Fruit fly (Drosophila melanogaster) whole organism, prepupa: ENCODE data around the gene CG31776.
A peak's percentile ranks its signal among the peaks of the same experiment; 100 is the strongest.

Source experiments
- Blimp-1 ChIP-seq: fragments of 200-800 bp; sonication (Bioruptor generic); optimal IDR thresholded peaks from 3 replicates; lab custom pipeline; 2017; ENCODE audit warnings: missing biosample characterization, missing genetic modification characterization, mild to moderate bottlenecking, moderate library complexity, missing genetic modification reagents
- CG10631 ChIP-seq: fragments of 200-800 bp; sonication (Bioruptor generic); optimal IDR thresholded peaks from 2 replicates; lab custom pipeline; 2016; ENCODE audit warnings: missing biosample characterization, missing genetic modification characterization
- CG10669 ChIP-seq: fragments of 200-800 bp; sonication (Bioruptor generic); optimal IDR thresholded peaks from 3 replicates; lab custom pipeline; 2018; ENCODE audit warnings: missing biosample characterization, mild to moderate bottlenecking, missing genetic modification characterization, moderate library complexity
- CG11294 ChIP-seq: fragments of 200-800 bp; sonication (Bioruptor generic); IDR thresholded peaks from 2 replicates; pipeline ENCODE4 v1.3.6; 2022; ENCODE audit warnings: missing biosample characterization, missing genetic modification characterization
- CG11762 ChIP-seq: fragments of 200-800 bp; sonication (Bioruptor generic); optimal IDR thresholded peaks from 3 replicates; lab custom pipeline; 2016; ENCODE audit warnings: missing biosample characterization, missing genetic modification characterization; ENCODE audit not compliant: insufficient read depth
- CG15336 ChIP-seq: fragments of 200-800 bp; sonication (Bioruptor generic); IDR thresholded peaks from 2 replicates; pipeline ENCODE4 v1.3.6; 2022; ENCODE audit warnings: missing biosample characterization, missing genetic modification characterization
- CG16779 ChIP-seq: fragments of 200-800 bp; sonication (Bioruptor generic); optimal IDR thresholded peaks from 3 replicates; lab custom pipeline; 2017; ENCODE audit warnings: missing biosample characterization, mild to moderate bottlenecking, missing genetic modification characterization
- CG3032 ChIP-seq: fragments of 200-800 bp; optimal IDR thresholded peaks from 2 replicates; lab custom pipeline; 2019; ENCODE audit warnings: missing biosample characterization, mild to moderate bottlenecking, missing genetic modification characterization, moderate library complexity
- CG31627 ChIP-seq: fragments of 200-800 bp; sonication (Bioruptor generic); optimal IDR thresholded peaks from 3 replicates; lab custom pipeline; 2016; ENCODE audit warnings: missing biosample characterization, missing genetic modification characterization
- CG32006 ChIP-seq: fragments of 200-800 bp; sonication (Bioruptor generic); optimal IDR thresholded peaks from 3 replicates; lab custom pipeline; 2017; ENCODE audit warnings: missing biosample characterization, mild to moderate bottlenecking, missing genetic modification characterization
- CG3919 ChIP-seq: fragments of 200-800 bp; sonication (Bioruptor generic); optimal IDR thresholded peaks from 3 replicates; lab custom pipeline; 2016; ENCODE audit warnings: missing biosample characterization, missing genetic modification characterization
- CG4318 ChIP-seq: fragments of 200-800 bp; sonication (Bioruptor generic); optimal IDR thresholded peaks from 3 replicates; lab custom pipeline; 2017; ENCODE audit warnings: missing biosample characterization, mild to moderate bottlenecking, missing genetic modification characterization
- CG6792 ChIP-seq: fragments of 200-800 bp; sonication (Bioruptor generic); optimal IDR thresholded peaks from 3 replicates; lab custom pipeline; 2016; ENCODE audit warnings: missing biosample characterization, missing genetic modification characterization
- CG6854 ChIP-seq: fragments of 200-800 bp; sonication (Bioruptor generic); optimal IDR thresholded peaks from 2 replicates; lab custom pipeline; 2017; ENCODE audit warnings: missing biosample characterization, mild to moderate bottlenecking, missing genetic modification characterization
- CG8632 ChIP-seq: fragments of 200-800 bp; sonication (Bioruptor generic); optimal IDR thresholded peaks from 3 replicates; lab custom pipeline; 2016; ENCODE audit warnings: missing biosample characterization, missing genetic modification characterization
- Eip75B ChIP-seq: fragments of 200-800 bp; sonication (Bioruptor generic); optimal IDR thresholded peaks from 3 replicates; lab custom pipeline; 2016; ENCODE audit warnings: missing biosample characterization, missing genetic modification characterization
- Eip78C ChIP-seq: fragments of 200-800 bp; sonication (Bioruptor generic); peaks from one replicate; lab custom pipeline; 2016; ENCODE audit warnings: missing biosample characterization, missing genetic modification characterization
- Eip93F ChIP-seq: fragments of 200-800 bp; sonication (Bioruptor generic); optimal IDR thresholded peaks from 2 replicates; lab custom pipeline; 2016; ENCODE audit warnings: missing biosample characterization, mild to moderate bottlenecking, missing genetic modification characterization
- Ets96B ChIP-seq: fragments of 200-800 bp; optimal IDR thresholded peaks from 2 replicates; lab custom pipeline; 2019; ENCODE audit warnings: missing biosample characterization, mild to moderate bottlenecking, missing genetic modification characterization, moderate library complexity
- Hr38 ChIP-seq: sonication (Bioruptor generic); optimal IDR thresholded peaks from 2 replicates; lab custom pipeline; 2016; ENCODE audit warnings: missing biosample characterization, missing genetic modification characterization
- Hr39 ChIP-seq: fragments of 200-800 bp; sonication (Bioruptor generic); optimal IDR thresholded peaks from 2 replicates; lab custom pipeline; 2016; ENCODE audit warnings: missing biosample characterization, missing genetic modification characterization
- OdsH ChIP-seq: fragments of 200-800 bp; sonication (Bioruptor generic); optimal IDR thresholded peaks from 3 replicates; lab custom pipeline; 2016; ENCODE audit warnings: missing biosample characterization, missing genetic modification characterization
- Sox102F ChIP-seq: fragments of 200-800 bp; sonication (Bioruptor generic); optimal IDR thresholded peaks from 2 replicates; lab custom pipeline; 2016; ENCODE audit warnings: missing biosample characterization, mild to moderate bottlenecking, missing genetic modification characterization
- acj6 ChIP-seq: fragments of 200-800 bp; sonication (Bioruptor generic); optimal IDR thresholded peaks from 3 replicates; lab custom pipeline; 2016; ENCODE audit warnings: missing biosample characterization, missing genetic modification characterization
- cyc ChIP-seq: fragments of 200-800 bp; sonication (Bioruptor generic); optimal IDR thresholded peaks from 3 replicates; lab custom pipeline; 2016; ENCODE audit warnings: missing biosample characterization, missing genetic modification characterization
- eg ChIP-seq: fragments of 200-800 bp; sonication (Bioruptor generic); IDR thresholded peaks from 3 replicates; pipeline ENCODE4 v1.3.6; 2022; ENCODE audit warnings: missing biosample characterization, missing genetic modification characterization
- esn ChIP-seq: fragments of 200-800 bp; sonication (Bioruptor generic); optimal IDR thresholded peaks from 2 replicates; lab custom pipeline; 2016; ENCODE audit warnings: missing biosample characterization, mild to moderate bottlenecking, missing genetic modification characterization, moderate library complexity
- fkh ChIP-seq: fragments of 200-800 bp; sonication (Bioruptor generic); optimal IDR thresholded peaks from 3 replicates; lab custom pipeline; 2017; ENCODE audit warnings: missing biosample characterization, mild to moderate bottlenecking, missing genetic modification characterization, moderate library complexity
- lz ChIP-seq: fragments of 200-800 bp; sonication (Bioruptor generic); optimal IDR thresholded peaks from 3 replicates; lab custom pipeline; 2016; ENCODE audit warnings: missing biosample characterization, missing genetic modification characterization
- net ChIP-seq: fragments of 200-800 bp; sonication (Bioruptor generic); optimal IDR thresholded peaks from 3 replicates; lab custom pipeline; 2016; ENCODE audit warnings: missing biosample characterization, missing genetic modification characterization
- pdm3 ChIP-seq: fragments of 200-800 bp; sonication (Bioruptor generic); optimal IDR thresholded peaks from 3 replicates; lab custom pipeline; 2016; ENCODE audit warnings: missing biosample characterization, missing genetic modification characterization
- spab ChIP-seq: fragments of 200-800 bp; sonication (Bioruptor generic); optimal IDR thresholded peaks from 2 replicates; lab custom pipeline; 2017; ENCODE audit warnings: missing biosample characterization, mild to moderate bottlenecking, missing genetic modification characterization, missing genetic modification reagents
- svp ChIP-seq: fragments of 200-800 bp; sonication (Bioruptor generic); peaks from one replicate; lab custom pipeline; 2016; ENCODE audit warnings: missing biosample characterization, missing genetic modification characterization
- topi ChIP-seq: fragments of 200-800 bp; sonication (Bioruptor generic); optimal IDR thresholded peaks from 3 replicates; lab custom pipeline; 2016; ENCODE audit warnings: missing biosample characterization, missing genetic modification characterization

CG31776 gene

DNA sequence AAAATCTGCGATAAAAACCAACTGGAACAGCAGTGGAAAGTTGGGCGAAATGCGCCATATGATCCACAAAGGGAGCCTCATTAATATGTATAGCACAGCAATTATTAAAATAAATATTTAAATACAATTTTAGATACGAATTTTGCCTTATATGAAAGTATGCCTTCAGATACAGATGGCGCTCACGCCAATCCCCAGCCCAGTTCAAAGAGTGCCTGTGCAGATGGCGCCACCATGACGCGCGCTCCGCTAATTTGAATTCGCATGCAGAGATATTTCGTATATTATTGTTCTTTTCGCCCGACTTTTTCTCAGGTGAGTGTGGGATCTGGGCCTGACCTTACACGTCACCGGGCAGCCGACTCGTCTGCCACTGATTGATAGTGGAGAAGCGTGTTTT is 2.3 kb downstream of the CG31776 start, which contains the start of gene Pgant4 (continued):
- TF ChIP-seq pdm3 (no peak), CG6792 (peak; percentile 13), esn (GFP tag; lab: Kevin White, UChicago) (peak; percentile 57), cyc (GFP tag; lab: Kevin White, UChicago) (peak; percentile 63), CG6854 (GFP tag; lab: Kevin White, UChicago) (no peak), CG32006 (GFP tag; lab: Kevin White, UChicago) (no peak), Eip75B (GFP tag; lab: Kevin White, UChicago) (no peak), CG11294 (GFP tag; lab: Robert Waterston, UW) (no peak), OdsH (GFP tag; lab: Kevin White, UChicago) (no peak), CG4318 (GFP tag; lab: Kevin White, UChicago) (no peak), eg (GFP tag; lab: Robert Waterston, UW) (no peak), spab (GFP tag; lab: Kevin White, UChicago) (no peak), CG8632 (GFP tag; lab: Kevin White, UChicago) (no peak), CG10631 (GFP tag; lab: Kevin White, UChicago) (no peak)

dm6 chr2L:3475168-3475567 is 5.2 kb downstream of the CG31776 start:
- TF ChIP-seq net, result no peak
- peak; percentile 27 for TF ChIP-seq topi (GFP tag; lab: Kevin White, UChicago)
- TF ChIP-seq Sox102F (GFP tag; lab: Kevin White, UChicago), result no peak
- TF ChIP-seq esn (GFP tag; lab: Kevin White, UChicago), result peak; percentile 56
- peak; percentile 18 for TF ChIP-seq CG31627
- peak; percentile 17 for TF ChIP-seq CG3032 (tag; lab: Kevin White, UChicago)
- peak; percentile 5 for TF ChIP-seq Hr39 (GFP tag; lab: Kevin White, UChicago)
- TF ChIP-seq Ets96B (tag; lab: Kevin White, UChicago), result peak; percentile 21
- TF ChIP-seq acj6 (GFP tag; lab: Kevin White, UChicago), result peak; percentile 2
- TF ChIP-seq svp (GFP tag; lab: Kevin White, UChicago), result peak; percentile 99
- TF ChIP-seq Eip78C (GFP tag; lab: Kevin White, UChicago), result peak; percentile 81
- TF ChIP-seq CG3919 (GFP tag; lab: Kevin White, UChicago), result no peak
- peak; percentile 28 for TF ChIP-seq lz
- peak; percentile 2 for TF ChIP-seq CG10669 (GFP tag; lab: Kevin White, UChicago)
- TF ChIP-seq Hr38 (GFP tag; lab: Kevin White, UChicago), result no peak
- no peak for TF ChIP-seq CG10631 (GFP tag; lab: Kevin White, UChicago)
- TF ChIP-seq cyc (GFP tag; lab: Kevin White, UChicago), result peak; percentile 15

- TF ChIP-seq Eip78C (GFP tag; lab: Kevin White, UChicago), result peak; percentile 68
- TF ChIP-seq fkh (GFP tag; lab: Kevin White, UChicago), result peak; percentile 49
- TF ChIP-seq CG6792, result no peak
- TF ChIP-seq CG10631 (GFP tag; lab: Kevin White, UChicago), result no peak
- no peak for TF ChIP-seq Eip93F (GFP tag; lab: Kevin White, UChicago)
- no peak; the same call in 1 of the 2 replicates for TF ChIP-seq CG11294 (GFP tag; lab: Robert Waterston, UW)
- TF ChIP-seq CG15336 (GFP tag; lab: Robert Waterston, UW), result 0 out of 2 replicates have a peak, but pooled peaks have one; percentile 26
- no peak for TF ChIP-seq CG11762 (GFP tag; lab: Kevin White, UChicago)
These were observed 6.0 kb downstream of the CG31776 start for dm6 chr2L:3475948-3476347.

dm6 chr2L:3476399-3477056 is 6.5 kb downstream of the CG31776 start:
- TF ChIP-seq CG16779 (tag; lab: Kevin White, UChicago) (no peak), Blimp-1 (GFP tag; lab: Kevin White, UChicago) (peak; percentile 70), CG3919 (GFP tag; lab: Kevin White, UChicago) (no peak), lz (no peak), Eip78C (GFP tag; lab: Kevin White, UChicago) (peak; percentile 27), fkh (GFP tag; lab: Kevin White, UChicago) (no peak)
